Fruit fly (Drosophila melanogaster): ENCODE data around the gene CG15536.

dm6 chr3R:30385531-30385930 is 39.4 kb downstream of the CG15536 start:
- TF ChIP-seq CG8478 (optimal IDR thresholded peaks at IDR 0.05) (no peak), CTCF (optimal IDR thresholded peaks at IDR 0.05) (no peak)
